Worm (Caenorhabditis elegans): ENCODE data around the gene mlt-8.

mlt-8 gene

DNA sequence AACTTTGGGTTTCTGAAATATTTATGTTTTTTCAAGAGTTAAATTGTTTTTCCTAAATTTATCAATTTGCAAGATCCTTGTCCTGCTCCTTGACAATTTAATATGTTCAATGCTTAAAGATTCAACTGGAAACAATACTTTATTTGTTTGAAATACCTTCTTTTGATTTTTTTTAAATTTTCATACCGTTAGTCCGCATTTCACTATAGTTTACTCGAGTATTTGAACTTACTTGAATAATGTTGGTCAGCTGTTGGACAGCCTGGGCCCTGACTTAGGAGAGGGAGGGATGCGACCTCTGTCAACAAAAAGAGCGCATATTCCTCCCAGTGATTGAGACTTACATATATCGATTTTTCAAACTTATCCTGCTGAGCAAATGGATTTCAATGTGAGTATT lies 34.1 kb upstream of the mlt-8 start, which contains the start of gene W04H10.5:
TSS of gene W04H10.5 (plus strand) at position 301 of the 400 bp plus-strand sequence.
- no peak for TF ChIP-seq hlh-15 (tag; optimal IDR thresholded peaks at IDR 0.05)
- no peak for TF ChIP-seq ceh-14 (tag; optimal IDR thresholded peaks at IDR 0.05)
- TF ChIP-seq pha-4 (tag; optimal IDR thresholded peaks at IDR 0.05): no peak
- no peak for TF ChIP-seq unc-3 (GFP tag; conservative IDR thresholded peaks at IDR 0.05)
- no peak for TF ChIP-seq unc-3 (tag; optimal IDR thresholded peaks at IDR 0.05)
- no peak for TF ChIP-seq ceh-45 (GFP tag; IDR thresholded peaks at IDR 0.05)
- TF ChIP-seq nhr-11 (tag; optimal IDR thresholded peaks at IDR 0.05): no peak
- no peak for TF ChIP-seq ceh-24 (tag; optimal IDR thresholded peaks at IDR 0.05)
- TF ChIP-seq Y22D7AL.16 (tag; optimal IDR thresholded peaks at IDR 0.05): no peak
- TF ChIP-seq ceh-2 (tag; optimal IDR thresholded peaks at IDR 0.05): no peak
- no peak for TF ChIP-seq fkh-10 (GFP tag; optimal IDR thresholded peaks at IDR 0.05)
- no peak for TF ChIP-seq ttx-3 (tag; optimal IDR thresholded peaks at IDR 0.05)
- TF ChIP-seq madf-2 (tag; optimal IDR thresholded peaks at IDR 0.05): no peak
- TF ChIP-seq tbx-2 (tag; optimal IDR thresholded peaks at IDR 0.05): no peak

DNA sequence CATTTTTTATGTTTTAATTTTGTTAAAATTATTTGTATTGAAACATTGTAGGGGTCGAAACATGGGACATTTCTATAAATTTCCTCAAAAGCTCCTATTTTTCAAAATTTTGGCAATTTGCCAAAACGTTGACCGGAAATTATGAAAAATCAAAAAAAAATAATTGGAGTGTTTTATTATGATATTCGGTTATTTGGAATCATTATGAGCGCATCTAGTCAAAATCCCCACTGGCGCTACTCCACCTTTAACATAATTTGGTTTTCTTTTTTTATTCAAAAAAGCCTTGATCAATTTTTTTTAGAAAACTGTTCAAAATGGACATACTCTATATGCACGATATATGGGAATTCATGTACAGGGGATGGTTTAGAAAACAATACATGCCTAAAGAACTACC lies 33.4 kb upstream of the mlt-8 start, which contains the start of gene W04H10.2:
TSS of gene W04H10.2 (plus strand) at position 301 of the 400 bp plus-strand sequence.
- no peak for TF ChIP-seq ceh-2 (tag; optimal IDR thresholded peaks at IDR 0.05)

DNA sequence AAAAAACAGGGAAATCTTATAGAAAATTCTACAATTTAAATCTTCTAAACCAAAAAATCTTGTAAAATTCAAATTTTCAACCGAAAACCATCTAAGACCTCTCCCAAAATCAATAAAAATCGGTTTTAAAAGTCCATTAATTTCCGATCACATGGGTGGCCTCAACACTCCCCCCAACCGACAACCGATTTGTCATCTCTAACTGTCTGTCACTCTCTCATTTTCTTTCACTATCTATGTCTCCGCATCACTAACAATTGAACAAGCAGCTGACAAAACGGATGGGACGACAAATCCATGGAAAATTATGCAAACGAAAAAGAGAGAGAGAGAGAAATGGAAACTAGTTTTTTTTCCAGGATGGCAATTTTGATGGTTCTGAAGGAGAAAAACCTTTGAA lies 31.1 kb upstream of the mlt-8 start:
- TF ChIP-seq ceh-18 (tag; optimal IDR thresholded peaks at IDR 0.05): peak; percentile 33
- TF ChIP-seq hlh-15 (tag; optimal IDR thresholded peaks at IDR 0.05): no peak
- TF ChIP-seq tbx-2 (tag; optimal IDR thresholded peaks at IDR 0.05): peak; percentile 39
- TF ChIP-seq nfya-1 (tag; optimal IDR thresholded peaks at IDR 0.05): peak; percentile 57
- TF ChIP-seq nhr-11 (tag; optimal IDR thresholded peaks at IDR 0.05): no peak
- TF ChIP-seq eyg-1 (tag; optimal IDR thresholded peaks at IDR 0.05): no peak
- TF ChIP-seq rnt-1 (tag; optimal IDR thresholded peaks at IDR 0.05): peak; percentile 13
- TF ChIP-seq ahr-1 (tag; optimal IDR thresholded peaks at IDR 0.05): no peak
- TF ChIP-seq unc-3 (GFP tag; conservative IDR thresholded peaks at IDR 0.05): no peak
- no peak for TF ChIP-seq unc-3 (tag; optimal IDR thresholded peaks at IDR 0.05)
- TF ChIP-seq hlh-30 (tag; optimal IDR thresholded peaks at IDR 0.05; ENCODE audit: insufficient read depth): peak; percentile 86
- peak; percentile 98 for TF ChIP-seq unc-55 (GFP tag; optimal IDR thresholded peaks at IDR 0.05)
- TF ChIP-seq pag-3 (tag; optimal IDR thresholded peaks at IDR 0.05; ENCODE audit: borderline replicate concordance): no peak
- TF ChIP-seq ceh-31 (tag; optimal IDR thresholded peaks at IDR 0.05): peak; percentile 38
- TF ChIP-seq unc-42 (tag; optimal IDR thresholded peaks at IDR 0.05): peak; percentile 2

DNA sequence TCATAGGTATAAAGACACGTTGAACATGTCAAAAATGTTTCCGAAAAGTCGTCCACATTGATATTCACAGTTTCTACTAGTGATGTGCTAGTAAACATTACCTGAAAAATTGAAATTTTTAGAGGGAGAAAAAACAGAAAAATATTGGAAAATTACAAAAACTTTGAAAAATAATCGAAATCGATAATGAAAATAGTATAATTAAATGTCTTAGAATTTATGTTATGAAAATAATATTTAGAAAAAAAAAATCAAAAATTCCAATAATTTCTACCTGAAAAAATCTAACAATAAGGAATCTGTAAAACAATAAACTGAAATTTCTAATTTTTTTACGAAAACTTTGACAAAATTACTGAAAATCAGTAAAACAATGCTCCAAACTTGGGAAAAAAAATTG lies 30.1 kb upstream of the mlt-8 start, which contains the start of gene nhl-3:
TSS of gene nhl-3 (minus strand) at position 101 of the 400 bp plus-strand sequence.
- no peak for TF ChIP-seq unc-42 (tag; optimal IDR thresholded peaks at IDR 0.05)
- TF ChIP-seq unc-86 (tag; optimal IDR thresholded peaks at IDR 0.05): no peak
- TF ChIP-seq unc-3 (GFP tag; conservative IDR thresholded peaks at IDR 0.05): no peak
- no peak for TF ChIP-seq unc-3 (tag; optimal IDR thresholded peaks at IDR 0.05)
- TF ChIP-seq fax-1 (tag; optimal IDR thresholded peaks at IDR 0.05): no peak
- TF ChIP-seq pat-9 (tag; optimal IDR thresholded peaks at IDR 0.05): no peak
- TF ChIP-seq hlh-6 (tag; optimal IDR thresholded peaks at IDR 0.05): no peak
- no peak for TF ChIP-seq sox-2 (GFP tag; IDR thresholded peaks at IDR 0.05)
- TF ChIP-seq K09A11.1 (tag; optimal IDR thresholded peaks at IDR 0.05; ENCODE audit: insufficient read depth): no peak

DNA sequence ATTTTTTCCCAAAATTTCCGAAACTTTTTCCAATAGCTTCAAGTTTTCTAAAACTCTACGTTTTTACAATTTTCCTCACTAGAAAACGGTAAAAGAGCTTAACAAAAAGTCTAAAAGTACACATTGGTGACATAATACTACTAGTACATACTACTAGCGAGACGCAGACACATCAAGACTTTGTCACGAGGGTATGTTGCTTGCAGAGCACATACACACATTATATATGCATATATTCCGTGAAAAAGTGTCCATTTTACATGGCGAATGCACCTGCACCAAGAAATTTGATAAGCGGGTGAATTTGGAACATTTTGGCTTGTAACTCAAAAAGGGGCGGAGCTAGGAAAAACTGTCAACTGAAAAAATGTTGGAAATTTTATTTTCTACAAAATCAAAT lies 29.4 kb upstream of the mlt-8 start:
- TF ChIP-seq unc-55 (GFP tag; optimal IDR thresholded peaks at IDR 0.05) (peak; percentile 35), hlh-30 (tag; optimal IDR thresholded peaks at IDR 0.05; ENCODE audit: insufficient read depth) (peak; percentile 93), sox-2 (GFP tag; IDR thresholded peaks at IDR 0.05) (no peak), C08G9.2 (tag; optimal IDR thresholded peaks at IDR 0.05) (no peak), nfya-1 (tag; optimal IDR thresholded peaks at IDR 0.05) (peak; percentile 19), ceh-31 (tag; optimal IDR thresholded peaks at IDR 0.05) (peak; percentile 31), zip-5 (tag; optimal IDR thresholded peaks at IDR 0.05) (no peak), pros-1 (tag; optimal IDR thresholded peaks at IDR 0.05) (no peak), nhr-11 (tag; optimal IDR thresholded peaks at IDR 0.05) (no peak), pha-4 (tag; optimal IDR thresholded peaks at IDR 0.05) (no peak)

Measured in whole organism, late embryonic.